Worm (Caenorhabditis elegans): ENCODE results near the gene srlf-26.

srlf-26 gene

ce11 chrIV:13698603-13699002 lies 19.9 kb downstream of the srlf-26 start, which contains the start of gene T23G4.127:
TSS of gene T23G4.127 (minus strand) at chrIV:13698703.
- TF ChIP-seq aptf-2 (GFP tag; conservative IDR thresholded peaks at IDR 0.05) (no peak), F57C9.4 (tag; optimal IDR thresholded peaks at IDR 0.05) (no peak), lir-1 (GFP tag; conservative IDR thresholded peaks at IDR 0.05) (no peak), let-526 (GFP tag; IDR thresholded peaks at IDR 0.05) (no peak), B0019.2 (GFP tag; conservative IDR thresholded peaks at IDR 0.05) (no peak), efl-1 (GFP tag; optimal IDR thresholded peaks at IDR 0.05) (no peak), mcd-1 (GFP tag; IDR thresholded peaks at IDR 0.05) (no peak), bed-2 (GFP tag; IDR thresholded peaks at IDR 0.05) (no peak), Y53F4B.3 (GFP tag; IDR thresholded peaks at IDR 0.05) (no peak), madf-3 (GFP tag; IDR thresholded peaks at IDR 0.05) (no peak), fkh-3 (tag; optimal IDR thresholded peaks at IDR 0.05) (no peak), snpc-1.3 (tag; optimal IDR thresholded peaks at IDR 0.05; ENCODE audit: insufficient read depth) (no peak), gei-17 (GFP tag; optimal IDR thresholded peaks at IDR 0.05) (no peak)

- peak; percentile 28 for TF ChIP-seq unc-62 (GFP tag; optimal IDR thresholded peaks at IDR 0.05)
- TF ChIP-seq K12H6.12 (tag; optimal IDR thresholded peaks at IDR 0.05): peak; percentile 15
- no peak for TF ChIP-seq hlh-12 (tag; optimal IDR thresholded peaks at IDR 0.05)
- no peak for TF ChIP-seq hsf-1 (GFP tag; IDR thresholded peaks at IDR 0.05)
Observed at ce11 chrIV:13699384-13699788, 20.6 kb downstream of the srlf-26 start.

ce11 chrIV:13700847-13701246 lies 22.1 kb downstream of the srlf-26 start:
- TF ChIP-seq F22D6.2 (tag; optimal IDR thresholded peaks at IDR 0.05) (no peak), rec-8 (tag; optimal IDR thresholded peaks at IDR 0.05) (no peak), T26A5.8 (tag; optimal IDR thresholded peaks at IDR 0.05) (no peak), snpc-4 (GFP tag; optimal IDR thresholded peaks at IDR 0.05) (no peak), snpc-4 (tag; optimal IDR thresholded peaks at IDR 0.05) (peak in 1 of 4 experiments; percentile 56)

- TF ChIP-seq snpc-1.3 (tag; optimal IDR thresholded peaks at IDR 0.05; ENCODE audit: insufficient read depth) (peak; percentile 86), snpc-3.4 (tag; optimal IDR thresholded peaks at IDR 0.05) (peak; percentile 60), F57C9.4 (tag; optimal IDR thresholded peaks at IDR 0.05) (no peak), ama-1 (optimal IDR thresholded peaks at IDR 0.05) (no peak), ama-1 (GFP tag; optimal IDR thresholded peaks at IDR 0.05) (peak; percentile 57 to 92), ceh-79 (tag; optimal IDR thresholded peaks at IDR 0.05) (no peak), B0261.1 (tag; optimal IDR thresholded peaks at IDR 0.05) (peak; percentile 79), mes-4 (tag; optimal IDR thresholded peaks at IDR 0.05) (peak; percentile 7), B0019.2 (GFP tag; conservative IDR thresholded peaks at IDR 0.05) (no peak), zim-3 (tag; optimal IDR thresholded peaks at IDR 0.05) (peak; percentile 31), pbrm-1 (GFP tag; IDR thresholded peaks at IDR 0.05) (0 out of 2 replicates have a peak, but pooled peaks have one; percentile 37), snpc-4 (GFP tag; optimal IDR thresholded peaks at IDR 0.05) (peak; percentile 86), snpc-4 (tag; optimal IDR thresholded peaks at IDR 0.05) (peak; percentile 4 to 96 (median 92)), F37B4.10 (GFP tag; IDR thresholded peaks at IDR 0.05) (no peak), dox-1 (GFP tag; IDR thresholded peaks at IDR 0.05) (0 out of 2 replicates have a peak, but pooled peaks have one; percentile 16), F23B12.7 (tag; optimal IDR thresholded peaks at IDR 0.05; ENCODE audit: insufficient read depth) (peak; percentile 34), F52B5.7 (tag; optimal IDR thresholded peaks at IDR 0.05) (peak; percentile 47), cebp-1 (GFP tag; IDR thresholded peaks at IDR 0.05) (0 out of 2 replicates have a peak, but pooled peaks have one; percentile 18), cebp-1 (tag; optimal IDR thresholded peaks at IDR 0.05) (peak; percentile 26), athp-1 (tag; optimal IDR thresholded peaks at IDR 0.05) (peak; percentile 80), lag-1 (GFP tag; IDR thresholded peaks at IDR 0.05) (no peak), let-607 (tag; optimal IDR thresholded peaks at IDR 0.05) (no peak), ztf-18 (tag; optimal IDR thresholded peaks at IDR 0.05) (peak; percentile 81), hlh-12 (tag; optimal IDR thresholded peaks at IDR 0.05) (no peak), rpc-1 (optimal IDR thresholded peaks at IDR 0.05) (peak; percentile 79), rpc-1 (tag; optimal IDR thresholded peaks at IDR 0.05) (peak; percentile 96), tbp1 (GFP tag; optimal IDR thresholded peaks at IDR 0.05) (peak; percentile 96), ceh-27 (GFP tag; optimal IDR thresholded peaks at IDR 0.05) (peak; percentile 20)
Observed at ce11 chrIV:13701472-13701871, 22.7 kb downstream of the srlf-26 start.
